Fruit fly (Drosophila melanogaster): ENCODE measurements around the gene CG3337.

- TF ChIP-seq woc (GFP tag; optimal IDR thresholded peaks at IDR 0.05): no peak
- TF ChIP-seq Vsx2 (GFP tag; optimal IDR thresholded peaks at IDR 0.05; ENCODE audit: partially characterized antibody): no peak
- TF ChIP-seq tai (GFP tag; optimal IDR thresholded peaks at IDR 0.05): no peak
- TF ChIP-seq ey (GFP tag; optimal IDR thresholded peaks at IDR 0.05): no peak
- no peak for TF ChIP-seq dmrt93B (GFP tag; optimal IDR thresholded peaks at IDR 0.05)
- TF ChIP-seq Hr78 (GFP tag; optimal IDR thresholded peaks at IDR 0.05): no peak
- no peak for TF ChIP-seq psq (GFP tag; optimal IDR thresholded peaks at IDR 0.05)
- no peak for TF ChIP-seq Rel (GFP tag; optimal IDR thresholded peaks at IDR 0.05)
- TF ChIP-seq Rel (tag; optimal IDR thresholded peaks at IDR 0.05): no peak
- TF ChIP-seq Myc (optimal IDR thresholded peaks at IDR 0.05): no peak
- no peak for TF ChIP-seq br (GFP tag; optimal IDR thresholded peaks at IDR 0.05)
- no peak for TF ChIP-seq h (GFP tag; optimal IDR thresholded peaks at IDR 0.05)
- no peak for TF ChIP-seq dsf (GFP tag; optimal IDR thresholded peaks at IDR 0.05; ENCODE audit: borderline replicate concordance)
- no peak for TF ChIP-seq Abd-B (GFP tag; optimal IDR thresholded peaks at IDR 0.05)
- TF ChIP-seq CrebA (GFP tag; optimal IDR thresholded peaks at IDR 0.05; ENCODE audit: borderline replicate concordance): no peak
Measured at dm6 chr3R:21271208-21271607, 47.8 kb upstream of the CG3337 start.
